Fruit fly (Drosophila melanogaster): ENCODE results near the gene CG32817.

Gene CG32817

dm6 chrX:524331-524730 is 45.5 kb downstream of the CG32817 start (continued):
- TF ChIP-seq Spps (tag; optimal IDR thresholded peaks at IDR 0.05) (no peak), CG15073 (GFP tag; optimal IDR thresholded peaks at IDR 0.05) (no peak), CG9817 (tag; optimal IDR thresholded peaks at IDR 0.05) (no peak), TFAM (GFP tag; optimal IDR thresholded peaks at IDR 0.05) (no peak), CG17612 (GFP tag; IDR thresholded peaks at IDR 0.05) (no peak), crp (GFP tag; optimal IDR thresholded peaks at IDR 0.05) (no peak), CG5180 (GFP tag; optimal IDR thresholded peaks at IDR 0.05) (no peak), CG3847 (GFP tag; IDR thresholded peaks at IDR 0.05) (no peak), chm (GFP tag; IDR thresholded peaks at IDR 0.05) (0 out of 2 replicates have a peak, but pooled peaks have one; percentile 7), CG4282 (GFP tag; optimal IDR thresholded peaks at IDR 0.05) (no peak), bcd (GFP tag; optimal IDR thresholded peaks at IDR 0.05) (no peak), Dbx (GFP tag; IDR thresholded peaks at IDR 0.05) (no peak), CG15696 (tag; optimal IDR thresholded peaks at IDR 0.05) (peak; percentile 0), Atf3 (GFP tag; optimal IDR thresholded peaks at IDR 0.05) (no peak), CG17568 (GFP tag; optimal IDR thresholded peaks at IDR 0.05) (no peak), sd (tag; optimal IDR thresholded peaks at IDR 0.05) (peak; percentile 30), Rfx (GFP tag; IDR thresholded peaks at IDR 0.05) (peak; percentile 41), CG31388 (GFP tag; optimal IDR thresholded peaks at IDR 0.05) (no peak), Stat92E (GFP tag; optimal IDR thresholded peaks at IDR 0.05) (no peak), CG34224 (GFP tag; IDR thresholded peaks at IDR 0.05; ENCODE audit: partially characterized antibody) (no peak), Atf-2 (GFP tag; optimal IDR thresholded peaks at IDR 0.05) (no peak), ci (GFP tag; IDR thresholded peaks at IDR 0.05) (peak; percentile 41; the same call in 1 of the 3 replicates), CG6272 (GFP tag; IDR thresholded peaks at IDR 0.05) (no peak), CG10274 (GFP tag; optimal IDR thresholded peaks at IDR 0.05) (no peak), nom (GFP tag; optimal IDR thresholded peaks at IDR 0.05) (no peak), cg (GFP tag; optimal IDR thresholded peaks at IDR 0.05) (no peak), CG6254 (GFP tag; optimal IDR thresholded peaks at IDR 0.05) (no peak), vvl (GFP tag; IDR thresholded peaks at IDR 0.05) (peak; percentile 67), CG1233 (GFP tag; optimal IDR thresholded peaks at IDR 0.05) (no peak), CG7839 (tag; optimal IDR thresholded peaks at IDR 0.05) (peak; percentile 11), CG7987 (GFP tag; optimal IDR thresholded peaks at IDR 0.05) (no peak), aop (GFP tag; IDR thresholded peaks at IDR 0.05) (no peak), org-1 (GFP tag; optimal IDR thresholded peaks at IDR 0.05) (peak; percentile 10), CG2199 (GFP tag; IDR thresholded peaks at IDR 0.05) (no peak), CG12219 (GFP tag; optimal IDR thresholded peaks at IDR 0.05) (peak; percentile 34), dpn (GFP tag; optimal IDR thresholded peaks at IDR 0.05) (peak in 1 of 2 experiments; percentile 25), Elba2 (GFP tag; optimal IDR thresholded peaks at IDR 0.05) (no peak), Fer3 (tag; optimal IDR thresholded peaks at IDR 0.05) (peak; percentile 7), slou (GFP tag; optimal IDR thresholded peaks at IDR 0.05) (no peak), Asciz (GFP tag; optimal IDR thresholded peaks at IDR 0.05) (no peak), lov (optimal IDR thresholded peaks at IDR 0.05) (no peak), lov (GFP tag; IDR thresholded peaks at IDR 0.05) (no peak), Fer1 (GFP tag; optimal IDR thresholded peaks at IDR 0.05) (peak; percentile 51), pum (GFP tag; optimal IDR thresholded peaks at IDR 0.05) (peak; percentile 6), CG14667 (GFP tag; IDR thresholded peaks at IDR 0.05) (no peak), CG30431 (GFP tag; optimal IDR thresholded peaks at IDR 0.05) (no peak), Dip2 (GFP tag; IDR thresholded peaks at IDR 0.05) (no peak), sens (GFP tag) (peak; percentile 85), CG13424 (tag; optimal IDR thresholded peaks at IDR 0.05) (peak; percentile 40), CG9876 (GFP tag; optimal IDR thresholded peaks at IDR 0.05) (no peak), trh (GFP tag; optimal IDR thresholded peaks at IDR 0.05) (no peak)

All from whole organism, embryonic.